Worm (Caenorhabditis elegans) whole organism, L4 larva: ENCODE results near the gene perm-2.

Experiments used
- F26F4.8 ChIP-seq: fragments of 200-800 bp; sonication (Bioruptor generic); conservative IDR thresholded peaks from 2 replicates; pipeline ENCODE4 v1.3.6; 2022; ENCODE audit warnings: missing genetic modification characterization, missing compliant biosample characterization
- F37D6.2 ChIP-seq: sonication (generic microtip); optimal IDR thresholded peaks from 2 replicates; lab custom pipeline; 2016; ENCODE audit warnings: mild to moderate bottlenecking, missing genetic modification characterization, missing compliant biosample characterization
- F49E8.2 ChIP-seq: sonication (generic microtip); optimal IDR thresholded peaks from 2 replicates; lab custom pipeline; 2016; ENCODE audit warnings: missing compliant biosample characterization, mild to moderate bottlenecking, missing genetic modification characterization, borderline replicate concordance
- R02D3.7 ChIP-seq: fragments of 150-350 bp; sonication (generic microtip); optimal IDR thresholded peaks from 3 replicates; lab custom pipeline; 2014; ENCODE audit warnings: missing biosample characterization, missing genetic modification characterization
- Y48G9A.11 ChIP-seq: fragments of 200-800 bp; sonication (Bioruptor generic); IDR thresholded peaks from 2 replicates; pipeline ENCODE4 v1.3.6; 2022; ENCODE audit warnings: missing genetic modification reagents, missing genetic modification characterization, missing compliant biosample characterization
- Y5F2A.4 ChIP-seq: fragments of 200-800 bp; sonication (Bioruptor generic); optimal IDR thresholded peaks from 2 replicates; lab custom pipeline; 2018; ENCODE audit warnings: mild to moderate bottlenecking, missing genetic modification characterization, missing compliant biosample characterization
- ZK337.2 ChIP-seq: fragments of 200-800 bp; sonication (Bioruptor generic); IDR thresholded peaks from 2 replicates; pipeline ENCODE4 v1.3.6; 2022; ENCODE audit warnings: missing genetic modification reagents, missing genetic modification characterization, missing compliant biosample characterization
- ZK546.5 ChIP-seq, 2 experiments: sonication (generic microtip); optimal IDR thresholded peaks; 2 replicates each; lab custom pipeline; 2017; ENCODE audit warnings: missing biosample characterization in 2 of 2, missing genetic modification characterization in 2 of 2
- aly-2 ChIP-seq: sonication (generic microtip); optimal IDR thresholded peaks from 2 replicates; lab custom pipeline; 2018; ENCODE audit warnings: missing biosample characterization, missing genetic modification characterization
- ama-1 ChIP-seq: fragments of 150-350 bp; optimal IDR thresholded peaks from 2 replicates; lab custom pipeline; 2014; ENCODE audit warnings: inconsistent platforms, mixed read lengths
- ceh-32 ChIP-seq: sonication (generic microtip); optimal IDR thresholded peaks from 2 replicates; lab custom pipeline; 2016; ENCODE audit warnings: mild to moderate bottlenecking, missing genetic modification characterization, missing compliant biosample characterization; ENCODE audit not compliant: poor library complexity
- ceh-44 ChIP-seq: fragments of 200-800 bp; sonication (Bioruptor generic); IDR thresholded peaks from 2 replicates; pipeline ENCODE4 v1.3.6; 2022; ENCODE audit warnings: missing genetic modification reagents, missing genetic modification characterization, missing compliant biosample characterization
- ceh-62 ChIP-seq: sonication (generic microtip); optimal IDR thresholded peaks from 2 replicates; lab custom pipeline; 2017; ENCODE audit warnings: missing biosample characterization, missing genetic modification characterization
- ceh-82 ChIP-seq: sonication (generic microtip); optimal IDR thresholded peaks from 2 replicates; lab custom pipeline; 2017; ENCODE audit warnings: missing biosample characterization, missing genetic modification characterization
- ces-1 ChIP-seq: fragments of 150-350 bp; sonication (generic microtip); optimal IDR thresholded peaks from 4 replicates; lab custom pipeline; 2014; ENCODE audit warnings: missing biosample characterization, missing genetic modification reagents, missing genetic modification characterization
- daf-19 ChIP-seq: fragments of 200-800 bp; sonication (Bioruptor generic); conservative IDR thresholded peaks from 2 replicates; pipeline ENCODE4 v1.3.6; 2022; ENCODE audit warnings: missing genetic modification characterization, missing compliant biosample characterization
- dmd-6 ChIP-seq: fragments of 200-800 bp; sonication (Bioruptor generic); IDR thresholded peaks from 2 replicates; pipeline ENCODE4 v1.3.6; 2022; ENCODE audit warnings: missing genetic modification reagents, missing genetic modification characterization, missing compliant biosample characterization
- dmd-9 ChIP-seq: fragments of 200-800 bp; sonication (Bioruptor generic); IDR thresholded peaks from 2 replicates; pipeline ENCODE4 v1.3.6; 2022; ENCODE audit warnings: missing genetic modification reagents, missing genetic modification characterization, missing compliant biosample characterization
- egl-43 ChIP-seq: fragments of 200-800 bp; sonication (Bioruptor generic); IDR thresholded peaks from 2 replicates; pipeline ENCODE4 v1.3.6; 2022; ENCODE audit warnings: missing genetic modification reagents, missing genetic modification characterization, missing compliant biosample characterization
- fkh-10 ChIP-seq: fragments of 150-350 bp; optimal IDR thresholded peaks from 2 replicates; lab custom pipeline; 2014; ENCODE audit warnings: missing biosample characterization, missing genetic modification reagents, missing genetic modification characterization
- gei-8 ChIP-seq: fragments of 200-800 bp; sonication (Bioruptor generic); optimal IDR thresholded peaks from 2 replicates; lab custom pipeline; 2018; ENCODE audit warnings: mild to moderate bottlenecking, missing genetic modification characterization, missing compliant biosample characterization
- jun-1 ChIP-seq: fragments of 150-350 bp; optimal IDR thresholded peaks from 2 replicates; lab custom pipeline; 2014; ENCODE audit warnings: missing biosample characterization, missing genetic modification reagents, missing genetic modification characterization
- lin-29 ChIP-seq: fragments of 200-800 bp; sonication (Bioruptor generic); IDR thresholded peaks from 2 replicates; pipeline ENCODE4 v1.3.6; 2022; ENCODE audit warnings: missing genetic modification reagents, missing genetic modification characterization, missing compliant biosample characterization
- lin-38 ChIP-seq: fragments of 200-800 bp; sonication (Bioruptor generic); IDR thresholded peaks from 2 replicates; pipeline ENCODE4 v1.3.6; 2022; ENCODE audit warnings: missing genetic modification reagents, missing genetic modification characterization, missing compliant biosample characterization
- lin-39 ChIP-seq: fragments of 150-350 bp; optimal IDR thresholded peaks from 2 replicates; lab custom pipeline; 2014; ENCODE audit warnings: missing biosample characterization, missing genetic modification reagents, missing genetic modification characterization
- lir-3 ChIP-seq: sonication (generic microtip); optimal IDR thresholded peaks from 2 replicates; lab custom pipeline; 2016; ENCODE audit warnings: mild to moderate bottlenecking, missing genetic modification characterization, missing compliant biosample characterization
- mxl-2 ChIP-seq: fragments of 200-800 bp; sonication (Bioruptor generic); conservative IDR thresholded peaks from 2 replicates; pipeline ENCODE4 v1.3.6; 2022; ENCODE audit warnings: missing genetic modification reagents, missing genetic modification characterization, missing compliant biosample characterization
- nhr-111 ChIP-seq: fragments of 200-800 bp; sonication (Bioruptor generic); optimal IDR thresholded peaks from 2 replicates; lab custom pipeline; 2018; ENCODE audit warnings: mild to moderate bottlenecking, missing genetic modification characterization, missing compliant biosample characterization
- nhr-41 ChIP-seq: fragments of 200-800 bp; sonication (Bioruptor generic); IDR thresholded peaks from 2 replicates; pipeline ENCODE4 v1.3.6; 2022; ENCODE audit warnings: missing genetic modification reagents, missing genetic modification characterization, missing compliant biosample characterization
- nhr-42 ChIP-seq: fragments of 200-800 bp; sonication (Bioruptor generic); IDR thresholded peaks from 2 replicates; pipeline ENCODE4 v1.3.6; 2022; ENCODE audit warnings: missing genetic modification characterization, missing compliant biosample characterization
- nhr-48 ChIP-seq: sonication (generic microtip); optimal IDR thresholded peaks from 2 replicates; lab custom pipeline; 2016; ENCODE audit warnings: mild to moderate bottlenecking, missing genetic modification characterization, missing compliant biosample characterization
- pqm-1 ChIP-seq: sonication (generic microtip); optimal IDR thresholded peaks from 2 replicates; lab custom pipeline; 2017; ENCODE audit warnings: missing biosample characterization, missing genetic modification characterization
- rbr-2 ChIP-seq: sonication (generic microtip); optimal IDR thresholded peaks from 2 replicates; lab custom pipeline; 2016; ENCODE audit warnings: missing genotype, missing genetic modification characterization, missing compliant biosample characterization
- saeg-2 ChIP-seq: fragments of 200-800 bp; sonication (Bioruptor generic); IDR thresholded peaks from 2 replicates; pipeline ENCODE4 v1.3.6; 2022; ENCODE audit warnings: missing genetic modification reagents, missing genetic modification characterization, missing compliant biosample characterization
- set-16 ChIP-seq: fragments of 200-800 bp; sonication (Bioruptor generic); IDR thresholded peaks from 2 replicates; pipeline ENCODE4 v1.3.6; 2022; ENCODE audit warnings: missing genetic modification reagents, missing genetic modification characterization, missing compliant biosample characterization
- skn-1 ChIP-seq: fragments of 150-350 bp; optimal IDR thresholded peaks from 2 replicates; lab custom pipeline; 2014; ENCODE audit warnings: missing biosample characterization, missing genetic modification characterization
- snpc-1.2 ChIP-seq: fragments of 200-800 bp; sonication (Bioruptor generic); IDR thresholded peaks from 2 replicates; pipeline ENCODE4 v1.3.6; 2022; ENCODE audit warnings: missing genetic modification reagents, missing genetic modification characterization, missing compliant biosample characterization
- snpc-4 ChIP-seq: fragments of 150-350 bp; optimal IDR thresholded peaks from 2 replicates; lab custom pipeline; 2014; ENCODE audit warnings: missing biosample characterization, missing genetic modification characterization
- spr-3 ChIP-seq: fragments of 200-800 bp; sonication (Bioruptor generic); optimal IDR thresholded peaks from 2 replicates; lab custom pipeline; 2018; ENCODE audit warnings: mild to moderate bottlenecking, missing genetic modification characterization, missing compliant biosample characterization
- tra-1 ChIP-seq: fragments of 200-800 bp; sonication (Bioruptor generic); IDR thresholded peaks from 2 replicates; pipeline ENCODE4 v1.3.6; 2022; ENCODE audit warnings: missing genetic modification reagents, missing genetic modification characterization, missing compliant biosample characterization
- unc-130 ChIP-seq: sonication (generic microtip); optimal IDR thresholded peaks from 2 replicates; lab custom pipeline; 2016; ENCODE audit warnings: missing genetic modification reagents, missing genetic modification characterization, missing compliant biosample characterization
- unc-62 ChIP-seq, 3 experiments: fragments of 150-350 bp in 1 of 3; sonication (generic microtip); optimal IDR thresholded peaks in 2 of 3; peaks in 1 of 3; 1 replicate in 1 of 3; 2 replicates in 2 of 3; lab custom pipeline; 2014 to 2017; ENCODE audit warnings: missing biosample characterization in 3 of 3, missing genetic modification characterization in 3 of 3, missing genetic modification reagents in 3 of 3, missing genotype in 1 of 3
- zfp-2 ChIP-seq: sonication (generic microtip); optimal IDR thresholded peaks from 2 replicates; lab custom pipeline; 2016; ENCODE audit warnings: mild to moderate bottlenecking, missing genetic modification characterization, missing compliant biosample characterization
- zip-11 ChIP-seq: fragments of 200-800 bp; sonication (Bioruptor generic); IDR thresholded peaks from 2 replicates; pipeline ENCODE4 v1.3.6; 2022; ENCODE audit warnings: missing genetic modification characterization, missing compliant biosample characterization
- zip-2 ChIP-seq: fragments of 150-350 bp; optimal IDR thresholded peaks from 2 replicates; lab custom pipeline; 2014; ENCODE audit warnings: missing biosample characterization, missing genetic modification characterization

Gene perm-2

ce11 chrIV:1126490-1126889 is at the start of gene perm-2:
perm-2 (plus strand) TSS chrIV:1126790.
- TF ChIP-seq F49E8.2 (tag; lab: Kevin White, UChicago) (no peak), zip-11 (no peak), unc-130 (GFP tag; lab: Kevin White, UChicago) (no peak), egl-43 (GFP tag; lab: Robert Waterston, UW) (no peak), zfp-2 (tag; lab: Kevin White, UChicago) (no peak), Y5F2A.4 (no peak), snpc-4 (tag; lab: Kevin White, UChicago) (no peak), gei-8 (GFP tag; lab: Kevin White, UChicago) (no peak), mxl-2 (GFP tag; lab: Robert Waterston, UW) (no peak), ceh-62 (tag; lab: Kevin White, UChicago) (no peak), ZK546.5 (tag; optimal IDR thresholded peaks at IDR 0.05; lab: Kevin White, UChicago) (no peak), snpc-1.2 (GFP tag; lab: Robert Waterston, UW) (no peak), lin-39 (tag; lab: Kevin White, UChicago) (no peak), daf-19 (no peak), unc-62 (GFP tag; optimal IDR thresholded peaks at IDR 0.05 in 1 of 2; lab: Kevin White, UChicago) (no peak), unc-62 (tag; optimal IDR thresholded peaks at IDR 0.05; lab: Kevin White, UChicago) (no peak)

DNA sequence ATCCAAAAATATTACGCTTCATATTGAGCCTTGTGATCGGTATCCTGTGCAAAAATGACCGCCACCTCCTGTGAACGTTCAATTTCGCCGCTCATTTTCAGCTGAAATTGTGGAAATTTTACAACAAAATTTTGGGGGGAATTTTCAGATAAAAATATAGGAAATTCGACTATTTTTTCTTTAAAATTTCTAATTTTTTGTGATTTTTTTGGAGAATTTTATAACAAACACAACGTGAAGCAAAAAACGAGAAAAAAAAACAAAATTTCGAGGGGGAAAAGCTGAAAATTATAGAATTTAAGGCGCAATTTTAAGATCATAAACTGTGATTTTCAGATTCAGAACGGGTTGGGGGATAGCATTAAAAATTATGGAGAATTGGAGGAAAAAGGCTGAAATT is 39.7 kb upstream of the perm-2 start, which contains the start of gene csn-4:
Gene csn-4 (minus strand): TSS at position 101 of the 400 bp plus-strand sequence.
- TF ChIP-seq F26F4.8 (no peak), ceh-62 (tag; lab: Kevin White, UChicago) (no peak), ama-1 (lab: Kevin White, UChicago) (peak; percentile 10), ces-1 (GFP tag; lab: Kevin White, UChicago) (no peak), spr-3 (GFP tag; lab: Kevin White, UChicago) (peak; percentile 4)
- TF ChIP-seq, all 104 proteins: peak for 2

DNA sequence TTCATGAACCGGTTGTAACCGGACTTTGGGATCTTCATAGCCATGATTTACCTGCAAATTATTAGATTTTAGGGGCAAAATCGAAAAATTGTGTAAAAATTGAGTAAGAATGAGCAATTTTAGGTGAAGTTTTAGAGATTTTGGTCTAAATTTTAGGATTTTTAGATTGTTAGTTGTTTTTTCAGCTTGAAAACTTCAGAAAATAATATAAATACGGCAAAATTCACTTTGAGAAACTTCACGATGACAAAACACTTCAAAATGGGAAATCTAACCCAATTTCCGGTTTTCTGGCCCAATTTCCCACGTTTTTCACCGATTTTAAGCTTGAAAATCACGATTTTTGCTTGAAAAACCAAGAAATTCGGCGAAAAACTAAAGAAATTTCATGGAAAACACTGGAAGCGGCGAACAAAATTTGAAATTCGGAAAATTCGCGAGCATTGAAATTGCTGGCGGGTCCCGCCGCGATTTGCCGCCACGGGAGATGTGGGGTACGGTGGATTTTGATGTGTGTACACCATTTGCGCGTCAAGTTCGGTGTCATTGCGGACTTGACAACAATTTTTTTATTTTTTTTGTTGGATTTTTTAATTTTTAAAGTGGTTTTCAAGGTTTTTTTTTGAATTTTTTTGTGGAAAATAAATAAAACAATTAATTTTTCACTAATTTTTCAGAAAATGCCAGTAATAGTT is 32.6 kb upstream of the perm-2 start, which contains the start of the genes cct-8 and Y55F3AR.2:
Gene cct-8 (minus strand): TSS at position 51 of the 695 bp plus-strand sequence.
Gene Y55F3AR.2 (plus strand): TSS at position 672 of the 695 bp plus-strand sequence.
- TF ChIP-seq ceh-82 (tag; lab: Kevin White, UChicago) (no peak), jun-1 (tag; lab: Kevin White, UChicago) (peak; percentile 92), lin-39 (tag; lab: Kevin White, UChicago) (peak; percentile 82), set-16 (GFP tag; lab: Robert Waterston, UW) (peak; percentile 69), ceh-62 (tag; lab: Kevin White, UChicago) (no peak), nhr-41 (GFP tag; lab: Robert Waterston, UW) (peak; percentile 76; the same call in 1 of the 2 replicates), lin-29 (peak; percentile 96), fkh-10 (GFP tag; lab: Kevin White, UChicago) (peak; percentile 98), aly-2 (tag; lab: Kevin White, UChicago) (no peak), nhr-111 (GFP tag; lab: Kevin White, UChicago) (peak; percentile 88), lin-38 (GFP tag; lab: Robert Waterston, UW) (peak; percentile 97), F26F4.8 (no peak), snpc-1.2 (GFP tag; lab: Robert Waterston, UW) (peak; percentile 87), skn-1 (tag; lab: Kevin White, UChicago) (no peak), ceh-32 (tag; lab: Kevin White, UChicago) (peak; percentile 78), dmd-6 (peak; percentile 98), F37D6.2 (tag; lab: Kevin White, UChicago) (peak; percentile 94), nhr-48 (tag; lab: Kevin White, UChicago) (peak; percentile 89), rbr-2 (tag; lab: Kevin White, UChicago) (peak; percentile 97), Y48G9A.11 (peak; percentile 97), nhr-42 (peak; percentile 96), mxl-2 (GFP tag; lab: Robert Waterston, UW) (peak; percentile 74), ceh-44 (peak; percentile 71; the same call in 1 of the 2 replicates), ZK337.2 (GFP tag; lab: Robert Waterston, UW) (peak; percentile 90), lir-3 (tag; lab: Kevin White, UChicago) (peak; percentile 14), ama-1 (lab: Kevin White, UChicago) (peak; percentile 86), gei-8 (GFP tag; lab: Kevin White, UChicago) (peak; percentile 63), snpc-4 (tag; lab: Kevin White, UChicago) (peak; percentile 31), pqm-1 (tag; lab: Kevin White, UChicago) (no peak), R02D3.7 (tag; lab: Kevin White, UChicago) (no peak), zip-2 (tag; lab: Kevin White, UChicago) (peak; percentile 84), dmd-9 (peak; percentile 98), tra-1 (GFP tag; lab: Robert Waterston, UW) (peak; percentile 97), saeg-2 (GFP tag; lab: Robert Waterston, UW) (peak; percentile 97)
